Worm (Caenorhabditis elegans): ENCODE results near the gene clec-245.
"Not testable (repeated sequence)": the region's sequence is repeated elsewhere in the genome, so short reads cannot be mapped to it uniquely, and the experiment has no call there.

clec-245 gene

ce11 chrV:18188328-18188727, at the start of gene clec-245:
clec-245 (minus strand) TSS chrV:18188428.
- TF ChIP-seq unc-62 (GFP tag; optimal IDR thresholded peaks at IDR 0.05) = no peak
- no peak for TF ChIP-seq nhr-12 (tag; optimal IDR thresholded peaks at IDR 0.05)
- TF ChIP-seq sea-2 (GFP tag; optimal IDR thresholded peaks at IDR 0.05) = no peak
- no peak for TF ChIP-seq lsy-12 (tag; optimal IDR thresholded peaks at IDR 0.05)
- TF ChIP-seq elt-1 (tag; optimal IDR thresholded peaks at IDR 0.05) = no peak
- TF ChIP-seq nhr-11 (tag; optimal IDR thresholded peaks at IDR 0.05) = no peak
- no peak for TF ChIP-seq nfya-1 (tag; optimal IDR thresholded peaks at IDR 0.05; ENCODE audit: insufficient read depth)
- TF ChIP-seq nhr-77 (tag; optimal IDR thresholded peaks at IDR 0.05) = no peak
- TF ChIP-seq pqm-1 (tag; optimal IDR thresholded peaks at IDR 0.05) = no peak
- TF ChIP-seq snpc-4 (tag; optimal IDR thresholded peaks at IDR 0.05) = no peak
- no peak for TF ChIP-seq jun-1 (tag; optimal IDR thresholded peaks at IDR 0.05)
- no peak for TF ChIP-seq fkh-10 (GFP tag; optimal IDR thresholded peaks at IDR 0.05)
- no peak for TF ChIP-seq pha-4 (tag; optimal IDR thresholded peaks at IDR 0.05)
- TF ChIP-seq nhr-76 (tag; optimal IDR thresholded peaks at IDR 0.05) = no peak
- no peak for TF ChIP-seq elt-3 (tag; optimal IDR thresholded peaks at IDR 0.05)
- no peak for TF ChIP-seq tbx-2 (tag; optimal IDR thresholded peaks at IDR 0.05)
- no peak for TF ChIP-seq ceh-82 (tag; optimal IDR thresholded peaks at IDR 0.05)
- TF ChIP-seq aly-2 (tag; optimal IDR thresholded peaks at IDR 0.05) = no peak
- TF ChIP-seq skn-1 (tag; optimal IDR thresholded peaks at IDR 0.05) = no peak

ce11 chrV:18236714-18237288, 48.6 kb upstream of the clec-245 start, which contains the start of gene R10E8.3:
R10E8.3 (minus strand) TSS chrV:18236764.
- TF ChIP-seq elt-2 (tag; optimal IDR thresholded peaks at IDR 0.05) (peak; percentile 53), snpc-4 (tag; optimal IDR thresholded peaks at IDR 0.05) (no peak), pqm-1 (tag; optimal IDR thresholded peaks at IDR 0.05) (peak; percentile 43)

ce11 chrV:18235808-18236207, 47.6 kb upstream of the clec-245 start:
- no peak for TF ChIP-seq ceh-9 (tag; optimal IDR thresholded peaks at IDR 0.05)
- no peak for TF ChIP-seq pqm-1 (tag; optimal IDR thresholded peaks at IDR 0.05)
- TF ChIP-seq egl-5 (tag; optimal IDR thresholded peaks at IDR 0.05) = no peak
- no peak for TF ChIP-seq egl-27 (tag; optimal IDR thresholded peaks at IDR 0.05)
- no peak for TF ChIP-seq nhr-76 (tag; optimal IDR thresholded peaks at IDR 0.05)
- TF ChIP-seq lsy-12 (tag; optimal IDR thresholded peaks at IDR 0.05) = no peak
- no peak for TF ChIP-seq nhr-12 (tag; optimal IDR thresholded peaks at IDR 0.05)

ce11 chrV:18224353-18224752, 36.1 kb upstream of the clec-245 start, which contains the start of gene F16H6.10:
F16H6.10 (minus strand) TSS chrV:18224453.
- TF ChIP-seq mml-1 (tag; optimal IDR thresholded peaks at IDR 0.05) (no peak), nhr-25 (tag; optimal IDR thresholded peaks at IDR 0.05) (no peak), hmg-11 (tag; optimal IDR thresholded peaks at IDR 0.05) (no peak), unc-39 (tag; optimal IDR thresholded peaks at IDR 0.05) (no peak), pqm-1 (tag; optimal IDR thresholded peaks at IDR 0.05) (no peak), elt-1 (tag; optimal IDR thresholded peaks at IDR 0.05) (no peak), elt-2 (tag; optimal IDR thresholded peaks at IDR 0.05) (no peak), ceh-16 (tag; optimal IDR thresholded peaks at IDR 0.05) (no peak), ztf-11 (tag; optimal IDR thresholded peaks at IDR 0.05) (no peak), eor-1 (tag; optimal IDR thresholded peaks at IDR 0.05) (no peak), sea-2 (GFP tag; optimal IDR thresholded peaks at IDR 0.05) (no peak), nhr-12 (tag; optimal IDR thresholded peaks at IDR 0.05) (no peak)

ce11 chrV:18216784-18217183, 28.6 kb upstream of the clec-245 start, which contains the start of gene F16H6.9:
F16H6.9 (plus strand) TSS chrV:18217084.
- TF ChIP-seq fkh-10 (GFP tag; optimal IDR thresholded peaks at IDR 0.05); ama-1 (optimal IDR thresholded peaks at IDR 0.05); fkh-2 (tag; optimal IDR thresholded peaks at IDR 0.05): not testable (repeated sequence)

ce11 chrV:18216175-18216574, 27.9 kb upstream of the clec-245 start, which contains the start of gene F16H6.8:
F16H6.8 (minus strand) TSS chrV:18216275.
- TF ChIP-seq egl-27, nhr-12, ceh-28 (tag; optimal IDR thresholded peaks at IDR 0.05): not testable (repeated sequence)

Measured in whole organism, L3 larva.